Fruit fly (Drosophila melanogaster): ENCODE results near the gene CG12971.

The CG12971 gene

DNA sequence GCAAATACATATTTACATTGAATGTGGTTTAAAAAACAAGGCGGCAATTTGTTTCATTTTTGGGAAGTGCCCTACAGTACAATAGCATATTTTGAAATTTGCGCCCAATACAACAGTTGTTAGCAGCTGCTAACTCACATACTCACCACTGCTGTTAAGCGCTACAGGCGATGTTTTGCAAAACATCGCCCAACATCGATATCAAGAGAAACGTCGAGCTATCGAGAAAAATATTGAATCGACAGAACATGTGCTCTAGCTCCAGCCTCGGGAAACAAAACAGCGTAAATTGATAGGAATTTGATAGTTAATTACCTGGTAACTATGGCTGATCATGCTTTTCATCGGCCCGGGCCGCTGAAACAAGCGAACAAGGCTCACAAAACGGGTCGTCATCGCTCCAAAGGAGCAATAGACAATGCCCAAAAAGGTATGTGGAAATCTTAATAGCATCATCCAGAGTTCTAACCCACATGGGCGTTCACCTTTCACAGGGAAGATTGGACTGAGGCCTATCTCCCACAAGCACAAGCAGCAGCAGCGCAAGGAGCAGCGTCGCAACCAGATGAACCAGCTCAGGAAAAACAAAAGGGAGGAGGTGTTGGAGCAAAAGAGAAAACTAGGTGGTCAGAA is 21.2 kb downstream of the CG12971 start, which contains the start of gene Tsr1 (continued):
- TF ChIP-seq Mes4 (GFP tag; optimal IDR thresholded peaks at IDR 0.05) (no peak), gsb (GFP tag; IDR thresholded peaks at IDR 0.05) (no peak), Nf-YB (GFP tag; optimal IDR thresholded peaks at IDR 0.05) (no peak), sna (GFP tag; IDR thresholded peaks at IDR 0.05; ENCODE audit: partially characterized antibody) (peak; percentile 85), stwl (tag; optimal IDR thresholded peaks at IDR 0.05) (peak; percentile 43), zen2 (GFP tag; IDR thresholded peaks at IDR 0.05; ENCODE audit: partially characterized antibody) (peak; percentile 94), CG6175 (GFP tag; IDR thresholded peaks at IDR 0.05) (no peak), CG10147 (GFP tag; optimal IDR thresholded peaks at IDR 0.05) (no peak), btn (GFP tag; optimal IDR thresholded peaks at IDR 0.05) (no peak), Trl (optimal IDR thresholded peaks at IDR 0.05) (no peak), Trl (GFP tag; optimal IDR thresholded peaks at IDR 0.05) (no peak), onecut (GFP tag; IDR thresholded peaks at IDR 0.05) (no peak), E2f2 (GFP tag; IDR thresholded peaks at IDR 0.05) (peak; percentile 93), chif (GFP tag; optimal IDR thresholded peaks at IDR 0.05) (no peak), exex (tag; optimal IDR thresholded peaks at IDR 0.05) (no peak), hb (GFP tag; IDR thresholded peaks at IDR 0.05; ENCODE audit: partially characterized antibody) (peak; percentile 55; the same call in 1 of the 3 replicates), ara (GFP tag; IDR thresholded peaks at IDR 0.05) (no peak), ato (GFP tag; IDR thresholded peaks at IDR 0.05; ENCODE audit: partially characterized antibody) (peak; percentile 83; the same call in 1 of the 2 replicates), BtbVII (GFP tag; optimal IDR thresholded peaks at IDR 0.05) (no peak), CG8765 (GFP tag; IDR thresholded peaks at IDR 0.05) (no peak), crc (GFP tag; optimal IDR thresholded peaks at IDR 0.05) (no peak), Opbp (GFP tag; IDR thresholded peaks at IDR 0.05; ENCODE audit: partially characterized antibody) (peak; percentile 89), CG11723 (GFP tag; optimal IDR thresholded peaks at IDR 0.05) (no peak), dm (GFP tag; optimal IDR thresholded peaks at IDR 0.05) (peak; percentile 96), zen (tag; optimal IDR thresholded peaks at IDR 0.05) (no peak), luna (GFP tag; optimal IDR thresholded peaks at IDR 0.05) (no peak), Camta (GFP tag; optimal IDR thresholded peaks at IDR 0.05) (no peak), CG8478 (optimal IDR thresholded peaks at IDR 0.05) (no peak), CG17186 (GFP tag; optimal IDR thresholded peaks at IDR 0.05) (peak; percentile 88), Myb (GFP tag; optimal IDR thresholded peaks at IDR 0.05) (no peak), Aef1 (GFP tag; IDR thresholded peaks at IDR 0.05) (no peak), D19A (tag; optimal IDR thresholded peaks at IDR 0.05) (no peak), H2.0 (GFP tag; IDR thresholded peaks at IDR 0.05) (no peak), CG1024 (GFP tag; IDR thresholded peaks at IDR 0.05) (no peak), h (optimal IDR thresholded peaks at IDR 0.05) (no peak), klu (GFP tag; IDR thresholded peaks at IDR 0.05) (no peak), Asciz (GFP tag; optimal IDR thresholded peaks at IDR 0.05) (no peak), Dp (GFP tag; optimal IDR thresholded peaks at IDR 0.05) (peak; percentile 88), CG7928 (GFP tag; optimal IDR thresholded peaks at IDR 0.05) (no peak), CG10431 (GFP tag; optimal IDR thresholded peaks at IDR 0.05) (no peak), NK7.1 (GFP tag; optimal IDR thresholded peaks at IDR 0.05) (no peak), CG2129 (GFP tag; IDR thresholded peaks at IDR 0.05; ENCODE audit: partially characterized antibody) (peak; percentile 67), CG11093 (GFP tag; IDR thresholded peaks at IDR 0.05) (no peak), CG30431 (GFP tag; optimal IDR thresholded peaks at IDR 0.05) (no peak), CG10543 (GFP tag; optimal IDR thresholded peaks at IDR 0.05) (no peak), Pdp1 (GFP tag; optimal IDR thresholded peaks at IDR 0.05) (no peak), CG12155 (GFP tag; optimal IDR thresholded peaks at IDR 0.05) (no peak), Lim3 (GFP tag; IDR thresholded peaks at IDR 0.05) (no peak), CG4820 (GFP tag; optimal IDR thresholded peaks at IDR 0.05) (no peak), cad (GFP tag; optimal IDR thresholded peaks at IDR 0.05) (no peak), CG11247 (GFP tag; IDR thresholded peaks at IDR 0.05) (no peak), CG8924 (tag; optimal IDR thresholded peaks at IDR 0.05) (no peak)
